Fruit fly (Drosophila melanogaster) whole organism, embryonic: ENCODE data around the gene ATP7.

ENCODE experiments used
- CG10321 ChIP-seq: fragments of 200-800 bp; sonication (Bioruptor generic); IDR thresholded peaks from 2 replicates; pipeline ENCODE4 v1.3.6; 2022; ENCODE audit warnings: missing biosample characterization, missing genetic modification characterization
- CG12104 ChIP-seq: fragments of 200-800 bp; sonication (Bioruptor generic); optimal IDR thresholded peaks from 3 replicates; lab custom pipeline; 2016; ENCODE audit warnings: missing biosample characterization, missing genetic modification characterization
- CG16813 ChIP-seq: fragments of 200-800 bp; sonication (Bioruptor generic); IDR thresholded peaks from 3 replicates; pipeline ENCODE4 v1.3.6; 2022; ENCODE audit warnings: missing biosample characterization, missing genetic modification characterization; ENCODE audit not compliant: partially characterized antibody
- CG17912 ChIP-seq: fragments of 200-800 bp; sonication (Bioruptor generic); optimal IDR thresholded peaks from 2 replicates; lab custom pipeline; 2018; ENCODE audit warnings: missing biosample characterization, mild to moderate bottlenecking, missing genetic modification characterization
- CG1792 ChIP-seq: fragments of 200-800 bp; sonication (Bioruptor generic); optimal IDR thresholded peaks from 2 replicates; lab custom pipeline; 2016; ENCODE audit warnings: missing biosample characterization, missing genetic modification characterization
- CG2116 ChIP-seq: fragments of 200-800 bp; sonication (Bioruptor generic); optimal IDR thresholded peaks from 3 replicates; lab custom pipeline; 2018; ENCODE audit warnings: missing biosample characterization, mild to moderate bottlenecking, missing genetic modification characterization
- CG2120 ChIP-seq: fragments of 200-800 bp; sonication (Bioruptor generic); optimal IDR thresholded peaks from 3 replicates; lab custom pipeline; 2016; ENCODE audit warnings: missing biosample characterization, missing genetic modification characterization
- CG2712 ChIP-seq: fragments of 200-800 bp; optimal IDR thresholded peaks from 3 replicates; lab custom pipeline; 2019; ENCODE audit warnings: missing biosample characterization, mild to moderate bottlenecking, missing genetic modification characterization, moderate library complexity
- CG30403 ChIP-seq: fragments of 200-800 bp; sonication (Bioruptor generic); optimal IDR thresholded peaks from 3 replicates; lab custom pipeline; 2016; ENCODE audit warnings: missing biosample characterization, missing genetic modification characterization
- CG3163 ChIP-seq: fragments of 200-800 bp; sonication (Bioruptor generic); optimal IDR thresholded peaks from 3 replicates; lab custom pipeline; 2016; ENCODE audit warnings: missing biosample characterization, missing genetic modification characterization
- CG32772 ChIP-seq: fragments of 200-800 bp; sonication (Bioruptor generic); IDR thresholded peaks from 2 replicates; pipeline ENCODE4 v1.3.6; 2022; ENCODE audit warnings: missing biosample characterization, missing genetic modification characterization
- CG3407 ChIP-seq: fragments of 200-800 bp; sonication (Bioruptor generic); optimal IDR thresholded peaks from 2 replicates; lab custom pipeline; 2018; ENCODE audit warnings: missing biosample characterization, mild to moderate bottlenecking, missing genetic modification characterization
- CG4854 ChIP-seq: fragments of 200-800 bp; sonication (Bioruptor generic); optimal IDR thresholded peaks from 2 replicates; lab custom pipeline; 2016; ENCODE audit warnings: missing biosample characterization, missing genetic modification characterization, inconsistent platforms
- CG5245 ChIP-seq: fragments of 200-800 bp; sonication (Bioruptor generic); optimal IDR thresholded peaks from 3 replicates; lab custom pipeline; 2016; ENCODE audit warnings: missing biosample characterization, missing genetic modification characterization
- CG6254 ChIP-seq: fragments of 200-800 bp; sonication (Bioruptor generic); optimal IDR thresholded peaks from 3 replicates; lab custom pipeline; 2017; ENCODE audit warnings: mild to moderate bottlenecking, missing biosample characterization, missing genetic modification reagents, missing genetic modification characterization
- CG8359 ChIP-seq: fragments of 200-800 bp; sonication (Bioruptor generic); optimal IDR thresholded peaks from 2 replicates; lab custom pipeline; 2017; ENCODE audit warnings: missing biosample characterization, mild to moderate bottlenecking, missing genetic modification characterization, borderline replicate concordance
- CG8944 ChIP-seq: fragments of 200-800 bp; sonication (Bioruptor generic); optimal IDR thresholded peaks from 3 replicates; lab custom pipeline; 2016; ENCODE audit warnings: missing biosample characterization, missing genetic modification characterization
- CG9817 ChIP-seq: fragments of 200-800 bp; sonication (Bioruptor generic); optimal IDR thresholded peaks from 2 replicates; lab custom pipeline; 2018; ENCODE audit warnings: missing biosample characterization, mild to moderate bottlenecking, missing genetic modification characterization, moderate library complexity
- CHES-1-like ChIP-seq: fragments of 200-800 bp; sonication (Bioruptor generic); optimal IDR thresholded peaks from 2 replicates; lab custom pipeline; 2016; ENCODE audit warnings: missing biosample characterization, missing genetic modification characterization
- CrebB ChIP-seq: fragments of 200-800 bp; sonication (Bioruptor generic); optimal IDR thresholded peaks from 3 replicates; lab custom pipeline; 2018; ENCODE audit warnings: missing biosample characterization, mild to moderate bottlenecking, missing genetic modification characterization
- Dref ChIP-seq: fragments of 200-800 bp; sonication (Bioruptor generic); IDR thresholded peaks from 2 replicates; pipeline ENCODE4 v1.3.6; 2022; ENCODE audit warnings: missing biosample characterization, missing genetic modification characterization
- HmgD ChIP-seq: fragments of 200-800 bp; sonication (Bioruptor generic); optimal IDR thresholded peaks from 3 replicates; lab custom pipeline; 2016; ENCODE audit warnings: missing biosample characterization, missing genetic modification characterization
- Oli ChIP-seq: fragments of 200-800 bp; sonication (Bioruptor generic); optimal IDR thresholded peaks from 2 replicates; lab custom pipeline; 2018; ENCODE audit warnings: missing biosample characterization, mild to moderate bottlenecking, missing genetic modification characterization, moderate library complexity
- PHDP ChIP-seq: fragments of 200-800 bp; sonication (Bioruptor generic); optimal IDR thresholded peaks from 3 replicates; lab custom pipeline; 2018; ENCODE audit warnings: missing biosample characterization, mild to moderate bottlenecking, missing genetic modification characterization, moderate library complexity
- Rx ChIP-seq: fragments of 200-800 bp; sonication (Bioruptor generic); IDR thresholded peaks from 2 replicates; pipeline ENCODE4 v1.3.6; 2022; ENCODE audit warnings: missing biosample characterization, missing genetic modification characterization
- Sin3A ChIP-seq: fragments of >200 bp; optimal IDR thresholded peaks from 2 replicates; lab custom pipeline; 2018
- amos ChIP-seq: fragments of 200-800 bp; sonication (Bioruptor generic); IDR thresholded peaks from 2 replicates; pipeline ENCODE4 v1.3.6; 2022; ENCODE audit warnings: missing biosample characterization, missing genetic modification characterization; ENCODE audit not compliant: partially characterized antibody
- bigmax ChIP-seq: fragments of 200-800 bp; sonication (Bioruptor generic); optimal IDR thresholded peaks from 2 replicates; lab custom pipeline; 2018; ENCODE audit warnings: missing biosample characterization, mild to moderate bottlenecking, missing genetic modification characterization
- ci ChIP-seq: fragments of 200-800 bp; sonication (Bioruptor generic); IDR thresholded peaks from 3 replicates; pipeline ENCODE4 v1.3.6; 2022; ENCODE audit warnings: missing biosample characterization, missing genetic modification characterization
- dimm ChIP-seq: fragments of 200-800 bp; sonication (Bioruptor generic); IDR thresholded peaks from 2 replicates; pipeline ENCODE4 v1.3.6; 2022; ENCODE audit warnings: missing biosample characterization, missing genetic modification characterization
- dysf ChIP-seq: fragments of 200-800 bp; sonication (Bioruptor generic); IDR thresholded peaks from 3 replicates; pipeline ENCODE4 v1.3.6; 2022; ENCODE audit warnings: missing biosample characterization, missing genetic modification characterization
- gce ChIP-seq: fragments of 200-800 bp; sonication (Bioruptor generic); IDR thresholded peaks from 3 replicates; pipeline ENCODE4 v1.3.6; 2022; ENCODE audit warnings: missing biosample characterization, missing genetic modification characterization
- gsb-n ChIP-seq: fragments of 200-800 bp; sonication (Bioruptor generic); optimal IDR thresholded peaks from 3 replicates; lab custom pipeline; 2018; ENCODE audit warnings: missing biosample characterization, mild to moderate bottlenecking, missing genetic modification characterization
- gt ChIP-seq: fragments of 200-800 bp; sonication (Bioruptor generic); IDR thresholded peaks from 2 replicates; pipeline ENCODE4 v1.3.6; 2022; ENCODE audit warnings: missing biosample characterization, missing genetic modification characterization
- hb ChIP-seq: fragments of 200-800 bp; sonication (Bioruptor generic); IDR thresholded peaks from 3 replicates; pipeline ENCODE4 v1.3.6; 2022; ENCODE audit warnings: missing biosample characterization, missing genetic modification characterization; ENCODE audit not compliant: partially characterized antibody
- hbn ChIP-seq: fragments of 200-800 bp; sonication (Bioruptor generic); IDR thresholded peaks from 2 replicates; pipeline ENCODE4 v1.3.6; 2022; ENCODE audit warnings: missing biosample characterization, missing genetic modification characterization; ENCODE audit not compliant: partially characterized antibody
- hkb ChIP-seq, 2 experiments: fragments of 200-800 bp in 1 of 2; fragments of >200 bp in 1 of 2; sonication (Bioruptor generic) in 1 of 2; IDR thresholded peaks in 1 of 2; optimal IDR thresholded peaks in 1 of 2; 2 replicates each; pipeline versions ENCODE4 v1.3.6 to Lab custom; 2017 to 2022; ENCODE audit warnings: missing biosample characterization in 1 of 2, missing genetic modification characterization in 1 of 2
- jumu ChIP-seq: fragments of 200-800 bp; sonication (Bioruptor generic); optimal IDR thresholded peaks from 3 replicates; lab custom pipeline; 2016; ENCODE audit warnings: missing biosample characterization, missing genetic modification characterization
- lbe ChIP-seq: fragments of 200-800 bp; sonication (Bioruptor generic); optimal IDR thresholded peaks from 2 replicates; lab custom pipeline; 2016; ENCODE audit warnings: missing biosample characterization, mild to moderate bottlenecking, missing genetic modification characterization
- nerfin-2 ChIP-seq: fragments of 200-800 bp; sonication (Bioruptor generic); IDR thresholded peaks from 2 replicates; pipeline ENCODE4 v1.3.6; 2022; ENCODE audit warnings: missing biosample characterization, missing genetic modification characterization; ENCODE audit not compliant: partially characterized antibody
- org-1 ChIP-seq: fragments of 200-800 bp; sonication (Bioruptor generic); optimal IDR thresholded peaks from 2 replicates; lab custom pipeline; 2017; ENCODE audit warnings: missing biosample characterization, missing genetic modification characterization
- pzg ChIP-seq: fragments of 200-800 bp; sonication (Bioruptor generic); optimal IDR thresholded peaks from 3 replicates; lab custom pipeline; 2018; ENCODE audit warnings: missing biosample characterization, mild to moderate bottlenecking, missing genetic modification characterization, moderate library complexity
- sc ChIP-seq, 3 experiments: fragments of >200 bp in 2 of 3; fragments of 200-800 bp in 1 of 3; sonication (Bioruptor generic) in 1 of 3; optimal IDR thresholded peaks; 2 replicates in 2 of 3; 3 replicates in 1 of 3; lab custom pipeline; 2017; ENCODE audit warnings: mild to moderate bottlenecking in 1 of 3, missing biosample characterization in 1 of 3, missing genetic modification characterization in 1 of 3, missing genetic modification reagents in 1 of 3
- sisA ChIP-seq: fragments of 200-800 bp; sonication (Bioruptor generic); IDR thresholded peaks from 2 replicates; pipeline ENCODE4 v1.3.6; 2022; ENCODE audit warnings: missing biosample characterization, missing genetic modification characterization
- sob ChIP-seq: fragments of 200-800 bp; sonication (Bioruptor generic); IDR thresholded peaks from 2 replicates; pipeline ENCODE4 v1.3.6; 2022; ENCODE audit warnings: missing biosample characterization, missing genetic modification characterization
- ssp ChIP-seq: fragments of 200-800 bp; sonication (Bioruptor generic); IDR thresholded peaks from 2 replicates; pipeline ENCODE4 v1.3.6; 2022; ENCODE audit warnings: missing biosample characterization, missing genetic modification characterization
- tin ChIP-seq: fragments of 200-800 bp; sonication (Bioruptor generic); optimal IDR thresholded peaks from 3 replicates; lab custom pipeline; 2016; ENCODE audit warnings: missing biosample characterization, missing genetic modification characterization
- toy ChIP-seq: fragments of 200-800 bp; sonication (Bioruptor generic); IDR thresholded peaks from 2 replicates; pipeline ENCODE4 v1.3.6; 2022; ENCODE audit warnings: missing biosample characterization, missing genetic modification characterization
- ttk ChIP-seq: fragments of 200-800 bp; sonication (Bioruptor generic); IDR thresholded peaks from 2 replicates; pipeline ENCODE4 v2.1.2; 2022; ENCODE audit warnings: missing biosample characterization, missing genetic modification characterization
- wor ChIP-seq: fragments of 200-800 bp; sonication (Bioruptor generic); IDR thresholded peaks from 2 replicates; pipeline ENCODE4 v1.3.6; 2022; ENCODE audit warnings: missing biosample characterization, missing genetic modification characterization

Gene ATP7

DNA sequence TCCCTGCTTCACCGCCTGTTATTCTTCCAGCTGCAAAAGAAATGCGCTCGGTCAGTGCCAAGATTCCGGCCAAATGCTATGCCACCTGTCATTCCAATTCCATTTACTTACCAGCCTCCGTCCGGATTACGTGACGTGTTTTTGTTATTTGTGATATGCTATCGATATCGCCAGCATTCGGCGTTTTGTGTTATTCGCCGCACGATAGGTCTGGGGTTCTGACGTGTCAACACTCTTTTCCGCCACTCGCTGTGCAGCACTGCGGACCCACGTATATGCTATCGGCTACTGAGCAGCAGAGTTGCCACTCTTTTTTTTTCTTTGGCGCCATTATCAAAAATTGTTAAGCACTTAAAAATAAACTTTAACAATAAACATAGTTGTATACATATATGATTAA lies 2.5 kb upstream of the ATP7 start, which contains the start of gene p24-1 (continued):
- TF ChIP-seq gce (GFP tag; lab: Robert Waterston, UW) (no peak), gsb-n (tag; lab: Kevin White, UChicago) (no peak), CrebB (peak; percentile 7), amos (peak; percentile 94), tin (GFP tag; lab: Kevin White, UChicago) (peak; percentile 49), ssp (GFP tag; lab: Robert Waterston, UW) (peak; percentile 23; the same call in 1 of the 2 replicates), dysf (peak; percentile 37; the same call in 2 of the 3 replicates), CG16813 (GFP tag; lab: Robert Waterston, UW) (peak; percentile 85), CHES-1-like (GFP tag; lab: Kevin White, UChicago) (peak; percentile 52), CG10321 (GFP tag; lab: Robert Waterston, UW) (no peak), HmgD (GFP tag; lab: Kevin White, UChicago) (peak; percentile 54), sc (optimal IDR thresholded peaks at IDR 0.05; lab: Kevin White, UChicago) (no peak), sc (GFP tag; optimal IDR thresholded peaks at IDR 0.05; lab: Kevin White, UChicago) (no peak), sob (GFP tag; lab: Robert Waterston, UW) (peak; percentile 80), hb (GFP tag; lab: Robert Waterston, UW) (peak; percentile 75), CG8944 (GFP tag; lab: Kevin White, UChicago) (peak; percentile 28), CG3407 (no peak), Oli (tag; lab: Kevin White, UChicago) (no peak), CG4854 (GFP tag; lab: Kevin White, UChicago) (peak; percentile 43), org-1 (no peak), CG3163 (GFP tag; lab: Kevin White, UChicago) (peak; percentile 43), lbe (peak; percentile 49), CG5245 (GFP tag; lab: Kevin White, UChicago) (no peak), CG30403 (GFP tag; lab: Kevin White, UChicago) (peak; percentile 42), PHDP (tag; lab: Kevin White, UChicago) (peak; percentile 30), hkb (optimal IDR thresholded peaks at IDR 0.05; lab: Kevin White, UChicago) (peak; percentile 47), hkb (GFP tag; IDR thresholded peaks at IDR 0.05; lab: Robert Waterston, UW) (no peak), Rx (GFP tag; lab: Robert Waterston, UW) (no peak), bigmax (GFP tag; lab: Kevin White, UChicago) (no peak), Sin3A (lab: Kevin White, UChicago) (peak; percentile 22), CG2120 (GFP tag; lab: Kevin White, UChicago) (peak; percentile 81), gt (GFP tag; lab: Robert Waterston, UW) (no peak), CG32772 (GFP tag; lab: Robert Waterston, UW) (0 out of 2 replicates have a peak, but pooled peaks have one; percentile 15), CG1792 (peak; percentile 65), toy (no peak), Dref (GFP tag; lab: Robert Waterston, UW) (peak; percentile 90), CG9817 (tag; lab: Kevin White, UChicago) (peak; percentile 51), dimm (GFP tag; lab: Robert Waterston, UW) (no peak), ttk (GFP tag; lab: Robert Waterston, UW) (no peak), ci (GFP tag; lab: Robert Waterston, UW) (peak; percentile 20; the same call in 1 of the 3 replicates), CG2712 (tag; lab: Kevin White, UChicago) (peak; percentile 46), CG8359 (no peak), nerfin-2 (GFP tag; lab: Robert Waterston, UW) (peak; percentile 69), CG6254 (GFP tag; lab: Kevin White, UChicago) (no peak), sisA (GFP tag; lab: Robert Waterston, UW) (peak; percentile 12; the same call in 1 of the 2 replicates), CG12104 (GFP tag; lab: Kevin White, UChicago) (no peak), CG17912 (GFP tag; lab: Kevin White, UChicago) (peak; percentile 15), CG2116 (GFP tag; lab: Kevin White, UChicago) (peak; percentile 90), hbn (peak; percentile 74), wor (GFP tag; lab: Robert Waterston, UW) (no peak), jumu (GFP tag; lab: Kevin White, UChicago) (peak; percentile 65), pzg (GFP tag; lab: Kevin White, UChicago) (peak; percentile 94)
